Worm (Caenorhabditis elegans): ENCODE data around the gene nhr-86.

The nhr-86 gene

ce11 chrV:2105976-2106375, 39.3 kb upstream of the nhr-86 start, which contains the start of gene F22F7.4:
TSS of gene F22F7.4 (minus strand) at chrV:2106076.
- TF ChIP-seq nhr-11 (tag; optimal IDR thresholded peaks at IDR 0.05) (no peak), nhr-71 (tag; optimal IDR thresholded peaks at IDR 0.05) (no peak), jun-1 (tag; optimal IDR thresholded peaks at IDR 0.05) (no peak), sup-37 (GFP tag; optimal IDR thresholded peaks at IDR 0.05) (no peak), pax-3 (tag; optimal IDR thresholded peaks at IDR 0.05) (no peak), fkh-8 (tag; optimal IDR thresholded peaks at IDR 0.05) (no peak)

ce11 chrV:2103118-2103517, 36.5 kb upstream of the nhr-86 start, which contains the start of gene F36F12.1:
TSS of gene F36F12.1 (minus strand) at chrV:2103218.
- TF ChIP-seq ceh-88 (GFP tag; IDR thresholded peaks at IDR 0.05) = no peak
- no peak for TF ChIP-seq lsy-2 (tag; optimal IDR thresholded peaks at IDR 0.05)
- no peak for TF ChIP-seq lin-35 (GFP tag; optimal IDR thresholded peaks at IDR 0.05)
- TF ChIP-seq efl-1 (optimal IDR thresholded peaks at IDR 0.05) = no peak
- peak in 1 of 2 experiments; percentile 55 for TF ChIP-seq efl-1 (GFP tag; optimal IDR thresholded peaks at IDR 0.05 in 1 of 2)

- TF ChIP-seq mdl-1 (tag; optimal IDR thresholded peaks at IDR 0.05) (no peak), unc-62 (GFP tag; optimal IDR thresholded peaks at IDR 0.05) (no peak), nhr-77 (tag; optimal IDR thresholded peaks at IDR 0.05) (no peak), dsc-1 (tag; optimal IDR thresholded peaks at IDR 0.05) (no peak), jun-1 (tag; optimal IDR thresholded peaks at IDR 0.05) (no peak), hpl-2 (GFP tag; optimal IDR thresholded peaks at IDR 0.05) (no peak), sup-37 (GFP tag; optimal IDR thresholded peaks at IDR 0.05) (no peak), ceh-88 (GFP tag; IDR thresholded peaks at IDR 0.05) (no peak)
Measured at ce11 chrV:2099040-2099439, 32.4 kb upstream of the nhr-86 start, which contains the start of gene F36F12.7. TSS of gene F36F12.7 (plus strand) at chrV:2099340.

ce11 chrV:2097653-2098052, 31.0 kb upstream of the nhr-86 start, which contains the start of gene clec-208:
TSS of gene clec-208 (plus strand) at chrV:2097953.
- TF ChIP-seq fos-1 (tag; optimal IDR thresholded peaks at IDR 0.05) (no peak), snpc-4 (tag; optimal IDR thresholded peaks at IDR 0.05) (no peak), nhr-47 (tag; optimal IDR thresholded peaks at IDR 0.05) (no peak), grh-1 (GFP tag; IDR thresholded peaks at IDR 0.05) (no peak), tlp-1 (tag; optimal IDR thresholded peaks at IDR 0.05) (no peak), C34B4.2 (tag; optimal IDR thresholded peaks at IDR 0.05) (no peak), lin-13 (GFP tag; optimal IDR thresholded peaks at IDR 0.05) (no peak)

ce11 chrV:2095772-2096171, 29.1 kb upstream of the nhr-86 start, which contains the start of gene clec-207:
TSS of gene clec-207 (plus strand) at chrV:2096072.
- TF ChIP-seq mab-9 (GFP tag; IDR thresholded peaks at IDR 0.05) = no peak
- TF ChIP-seq unc-86 (tag; optimal IDR thresholded peaks at IDR 0.05) = no peak
- TF ChIP-seq elt-2 (tag; optimal IDR thresholded peaks at IDR 0.05) = no peak
- TF ChIP-seq hlh-17 (GFP tag; optimal IDR thresholded peaks at IDR 0.05; ENCODE audit: borderline replicate concordance) = no peak
- no peak for TF ChIP-seq nhr-20 (tag; optimal IDR thresholded peaks at IDR 0.05)
- no peak for TF ChIP-seq ceh-8 (GFP tag; optimal IDR thresholded peaks at IDR 0.05)
- TF ChIP-seq ztf-4 (tag; optimal IDR thresholded peaks at IDR 0.05) = no peak
- no peak for TF ChIP-seq snu-23 (GFP tag; optimal IDR thresholded peaks at IDR 0.05)
- no peak for TF ChIP-seq nhr-11 (tag; optimal IDR thresholded peaks at IDR 0.05)
- TF ChIP-seq sptf-1 (tag; optimal IDR thresholded peaks at IDR 0.05) = no peak
- TF ChIP-seq ceh-88 (GFP tag; IDR thresholded peaks at IDR 0.05) = no peak
- no peak for TF ChIP-seq fkh-10 (GFP tag; optimal IDR thresholded peaks at IDR 0.05)
- no peak for TF ChIP-seq elt-3 (tag; optimal IDR thresholded peaks at IDR 0.05)
- no peak for TF ChIP-seq ceh-90 (tag; optimal IDR thresholded peaks at IDR 0.05)
- TF ChIP-seq egl-13 (tag; optimal IDR thresholded peaks at IDR 0.05) = no peak
- TF ChIP-seq dsc-1 (tag; optimal IDR thresholded peaks at IDR 0.05) = no peak
